Fruit fly (Drosophila melanogaster) whole organism, pupa: ENCODE data around the gene nonA.

Experiments used
- CG12605 ChIP-seq: fragments of 200-800 bp; sonication (Bioruptor generic); IDR thresholded peaks from 2 replicates; pipeline ENCODE4 v1.3.6; 2022; ENCODE audit warnings: missing biosample characterization, missing genetic modification characterization
- CG14655 ChIP-seq: fragments of 200-800 bp; sonication (Bioruptor generic); optimal IDR thresholded peaks from 3 replicates; lab custom pipeline; 2017; ENCODE audit warnings: mild to moderate bottlenecking, missing biosample characterization, missing genetic modification reagents, missing genetic modification characterization
- CG17806 ChIP-seq: fragments of 200-800 bp; sonication (Bioruptor generic); optimal IDR thresholded peaks from 2 replicates; lab custom pipeline; 2018; ENCODE audit warnings: missing biosample characterization, mild to moderate bottlenecking, missing genetic modification characterization, moderate library complexity
- CG34367 ChIP-seq: fragments of 200-800 bp; sonication (Bioruptor generic); optimal IDR thresholded peaks from 2 replicates; lab custom pipeline; 2018; ENCODE audit warnings: missing biosample characterization, mild to moderate bottlenecking, missing genetic modification characterization
- CG4496 ChIP-seq: fragments of 200-800 bp; sonication (Bioruptor generic); IDR thresholded peaks from 3 replicates; pipeline ENCODE4 v1.3.6; 2022; ENCODE audit warnings: missing biosample characterization, missing genetic modification characterization
- CG8301 ChIP-seq: fragments of 200-800 bp; sonication (Bioruptor generic); optimal IDR thresholded peaks from 2 replicates; lab custom pipeline; 2018; ENCODE audit warnings: missing biosample characterization, mild to moderate bottlenecking, missing genetic modification characterization
- CG9948 ChIP-seq: fragments of 200-800 bp; sonication (Bioruptor generic); optimal IDR thresholded peaks from 2 replicates; lab custom pipeline; 2018; ENCODE audit warnings: missing biosample characterization, mild to moderate bottlenecking, missing genetic modification characterization, moderate library complexity
- D1 ChIP-seq: fragments of 200-800 bp; sonication (Bioruptor generic); optimal IDR thresholded peaks from 2 replicates; lab custom pipeline; 2018; ENCODE audit warnings: missing biosample characterization, mild to moderate bottlenecking, missing genetic modification characterization, moderate library complexity
- EcR ChIP-seq: fragments of 200-800 bp; sonication (Bioruptor generic); optimal IDR thresholded peaks from 3 replicates; lab custom pipeline; 2019; ENCODE audit warnings: missing biosample characterization, missing genetic modification characterization, mild to moderate bottlenecking, moderate library complexity, missing genetic modification reagents
- Ets98B ChIP-seq: fragments of 200-800 bp; sonication (Bioruptor generic); IDR thresholded peaks from 2 replicates; pipeline ENCODE4 v1.3.6; 2022; ENCODE audit warnings: missing biosample characterization, missing genetic modification characterization
- Pif1B ChIP-seq: fragments of 200-800 bp; sonication (Bioruptor generic); optimal IDR thresholded peaks from 3 replicates; lab custom pipeline; 2016; ENCODE audit warnings: missing biosample characterization, missing genetic modification characterization
- Snoo ChIP-seq: fragments of 200-800 bp; sonication (Bioruptor generic); optimal IDR thresholded peaks from 3 replicates; lab custom pipeline; 2017; ENCODE audit warnings: missing biosample characterization, mild to moderate bottlenecking, missing genetic modification characterization, inconsistent platforms
- gl ChIP-seq: fragments of 200-800 bp; sonication (Bioruptor generic); optimal IDR thresholded peaks from 2 replicates; lab custom pipeline; 2018; ENCODE audit warnings: missing biosample characterization, mild to moderate bottlenecking, missing genetic modification characterization
- rn ChIP-seq: fragments of 200-800 bp; sonication (Bioruptor generic); IDR thresholded peaks from 2 replicates; pipeline ENCODE4 v1.3.6; 2022; ENCODE audit warnings: missing biosample characterization, missing genetic modification characterization

dm6 chrX:16368585-16368984, 7.2 kb downstream of the nonA start:
- TF ChIP-seq CG9948 (no peak), Snoo (tag; lab: Kevin White, UChicago) (no peak), CG17806 (no peak), Ets98B (GFP tag; lab: Robert Waterston, UW) (no peak), Pif1B (no peak), CG12605 (GFP tag; lab: Robert Waterston, UW) (no peak), CG8301 (tag; lab: Kevin White, UChicago) (no peak), D1 (no peak), EcR (GFP tag; lab: Kevin White, UChicago) (no peak), CG34367 (tag; lab: Kevin White, UChicago) (no peak), CG4496 (GFP tag; lab: Robert Waterston, UW) (no peak), gl (tag; lab: Kevin White, UChicago) (no peak), rn (no peak), CG14655 (GFP tag; lab: Kevin White, UChicago) (no peak)
